Fruit fly (Drosophila melanogaster) whole organism, pupa: Measurements from ENCODE around the gene CG43401.

ENCODE experiments used
- CG10348 ChIP-seq: fragments of 200-800 bp; sonication (Bioruptor generic); IDR thresholded peaks from 2 replicates; pipeline ENCODE4 v1.3.6; 2022; ENCODE audit warnings: missing biosample characterization, missing genetic modification characterization
- CG12605 ChIP-seq: fragments of 200-800 bp; sonication (Bioruptor generic); IDR thresholded peaks from 2 replicates; pipeline ENCODE4 v1.3.6; 2022; ENCODE audit warnings: missing biosample characterization, missing genetic modification characterization
- CG13204 ChIP-seq: fragments of 200-800 bp; sonication (Bioruptor generic); optimal IDR thresholded peaks from 2 replicates; lab custom pipeline; 2018; ENCODE audit warnings: missing biosample characterization, mild to moderate bottlenecking, missing genetic modification characterization, moderate library complexity
- CG14655 ChIP-seq: fragments of 200-800 bp; sonication (Bioruptor generic); optimal IDR thresholded peaks from 3 replicates; lab custom pipeline; 2017; ENCODE audit warnings: mild to moderate bottlenecking, missing biosample characterization, missing genetic modification reagents, missing genetic modification characterization
- CG15710 ChIP-seq: fragments of 200-800 bp; sonication (Bioruptor generic); optimal IDR thresholded peaks from 2 replicates; lab custom pipeline; 2018; ENCODE audit warnings: missing biosample characterization, mild to moderate bottlenecking, missing genetic modification characterization, moderate library complexity
- CG17806 ChIP-seq: fragments of 200-800 bp; sonication (Bioruptor generic); optimal IDR thresholded peaks from 2 replicates; lab custom pipeline; 2018; ENCODE audit warnings: missing biosample characterization, mild to moderate bottlenecking, missing genetic modification characterization, moderate library complexity
- CG32121 ChIP-seq: fragments of 200-800 bp; sonication (Bioruptor generic); IDR thresholded peaks from 2 replicates; pipeline ENCODE4 v1.3.6; 2022; ENCODE audit warnings: missing biosample characterization, missing genetic modification characterization
- CG34367 ChIP-seq: fragments of 200-800 bp; sonication (Bioruptor generic); optimal IDR thresholded peaks from 2 replicates; lab custom pipeline; 2018; ENCODE audit warnings: missing biosample characterization, mild to moderate bottlenecking, missing genetic modification characterization
- CG4496 ChIP-seq: fragments of 200-800 bp; sonication (Bioruptor generic); IDR thresholded peaks from 3 replicates; pipeline ENCODE4 v1.3.6; 2022; ENCODE audit warnings: missing biosample characterization, missing genetic modification characterization
- CG8159 ChIP-seq: fragments of 200-800 bp; sonication (Bioruptor generic); optimal IDR thresholded peaks from 3 replicates; lab custom pipeline; 2018; ENCODE audit warnings: missing biosample characterization, mild to moderate bottlenecking, missing genetic modification characterization, moderate library complexity
- CG8301 ChIP-seq: fragments of 200-800 bp; sonication (Bioruptor generic); optimal IDR thresholded peaks from 2 replicates; lab custom pipeline; 2018; ENCODE audit warnings: missing biosample characterization, mild to moderate bottlenecking, missing genetic modification characterization
- CG9948 ChIP-seq: fragments of 200-800 bp; sonication (Bioruptor generic); optimal IDR thresholded peaks from 2 replicates; lab custom pipeline; 2018; ENCODE audit warnings: missing biosample characterization, mild to moderate bottlenecking, missing genetic modification characterization, moderate library complexity
- D1 ChIP-seq: fragments of 200-800 bp; sonication (Bioruptor generic); optimal IDR thresholded peaks from 2 replicates; lab custom pipeline; 2018; ENCODE audit warnings: missing biosample characterization, mild to moderate bottlenecking, missing genetic modification characterization, moderate library complexity
- EcR ChIP-seq: fragments of 200-800 bp; sonication (Bioruptor generic); optimal IDR thresholded peaks from 3 replicates; lab custom pipeline; 2019; ENCODE audit warnings: missing biosample characterization, missing genetic modification characterization, mild to moderate bottlenecking, moderate library complexity, missing genetic modification reagents
- Ets98B ChIP-seq: fragments of 200-800 bp; sonication (Bioruptor generic); IDR thresholded peaks from 2 replicates; pipeline ENCODE4 v1.3.6; 2022; ENCODE audit warnings: missing biosample characterization, missing genetic modification characterization
- Pif1A ChIP-seq: fragments of 200-800 bp; sonication (Bioruptor generic); optimal IDR thresholded peaks from 3 replicates; lab custom pipeline; 2016; ENCODE audit warnings: missing biosample characterization, missing genetic modification characterization
- Pif1B ChIP-seq: fragments of 200-800 bp; sonication (Bioruptor generic); optimal IDR thresholded peaks from 3 replicates; lab custom pipeline; 2016; ENCODE audit warnings: missing biosample characterization, missing genetic modification characterization
- Snoo ChIP-seq: fragments of 200-800 bp; sonication (Bioruptor generic); optimal IDR thresholded peaks from 3 replicates; lab custom pipeline; 2017; ENCODE audit warnings: missing biosample characterization, mild to moderate bottlenecking, missing genetic modification characterization, inconsistent platforms
- fd96Ca ChIP-seq: fragments of 200-800 bp; sonication (Bioruptor generic); IDR thresholded peaks from 3 replicates; pipeline ENCODE4 v1.3.6; 2022; ENCODE audit warnings: missing biosample characterization, missing genetic modification characterization
- gl ChIP-seq: fragments of 200-800 bp; sonication (Bioruptor generic); optimal IDR thresholded peaks from 2 replicates; lab custom pipeline; 2018; ENCODE audit warnings: missing biosample characterization, mild to moderate bottlenecking, missing genetic modification characterization
- rn ChIP-seq: fragments of 200-800 bp; sonication (Bioruptor generic); IDR thresholded peaks from 2 replicates; pipeline ENCODE4 v1.3.6; 2022; ENCODE audit warnings: missing biosample characterization, missing genetic modification characterization

The CG43401 gene

DNA sequence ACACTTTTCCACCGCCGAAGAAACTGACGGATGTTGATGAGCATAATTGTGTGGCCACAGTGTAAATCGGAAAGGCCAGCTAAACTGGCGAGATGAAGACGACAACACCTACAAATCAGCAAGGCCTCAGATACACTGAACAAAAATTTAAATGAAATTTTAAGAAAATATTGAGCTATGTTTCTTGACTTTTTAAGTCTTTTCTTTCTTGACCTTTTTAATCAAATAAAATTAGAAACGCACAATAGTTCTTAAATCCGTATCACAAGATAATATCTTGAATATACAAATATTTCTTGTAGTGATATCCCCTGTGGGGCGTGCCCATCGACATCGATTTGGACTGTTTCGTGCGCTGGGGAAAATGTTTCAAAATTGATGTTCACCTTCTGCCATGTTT, at the start of gene CG43401:
TSS of gene CG43401 (plus strand) at position 185 of the 400 bp plus-strand sequence.
- TF ChIP-seq CG17806 (tag; lab: Kevin White, UChicago) (peak; percentile 45), CG4496 (0 out of 3 replicates have a peak, but pooled peaks have one; percentile 22), CG8159 (tag; lab: Kevin White, UChicago) (peak; percentile 40), CG15710 (tag; lab: Kevin White, UChicago) (peak; percentile 6), CG32121 (no peak), Snoo (tag; lab: Kevin White, UChicago) (no peak)
- TF ChIP-seq, all 21 proteins: peak for 4

DNA sequence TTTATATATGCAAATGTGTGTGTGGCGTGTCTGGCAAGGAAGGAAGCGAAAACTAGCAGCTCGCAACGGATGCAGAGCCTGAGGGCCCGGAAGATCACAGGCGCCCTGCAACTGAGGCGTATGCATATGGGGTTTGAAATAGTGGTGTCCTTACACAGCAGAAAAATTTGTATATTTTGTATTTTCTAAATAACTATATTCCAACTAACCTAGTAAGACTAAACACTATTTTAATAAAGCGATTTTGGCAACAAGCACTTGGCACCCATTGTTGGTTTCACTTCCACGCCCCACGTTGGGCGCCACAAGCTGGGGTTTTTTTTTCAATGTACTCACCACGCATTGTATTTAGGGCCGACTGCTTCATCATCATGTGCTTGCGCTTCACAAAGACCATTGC, 41.8 kb upstream of the CG43401 start:
- no peak for TF ChIP-seq EcR (GFP tag; lab: Kevin White, UChicago)
- TF ChIP-seq Pif1A = no peak
- TF ChIP-seq fd96Ca = no peak
- TF ChIP-seq D1 (tag; lab: Kevin White, UChicago) = no peak
- no peak for TF ChIP-seq CG15710 (tag; lab: Kevin White, UChicago)
- no peak for TF ChIP-seq CG8159 (tag; lab: Kevin White, UChicago)
- TF ChIP-seq Pif1B = no peak
- no peak for TF ChIP-seq CG17806 (tag; lab: Kevin White, UChicago)
- no peak for TF ChIP-seq CG8301 (tag; lab: Kevin White, UChicago)
- TF ChIP-seq CG10348 (GFP tag; lab: Robert Waterston, UW) = no peak
- TF ChIP-seq CG9948 (tag; lab: Kevin White, UChicago) = no peak
- TF ChIP-seq Snoo (tag; lab: Kevin White, UChicago) = no peak
- no peak for TF ChIP-seq CG14655
- no peak for TF ChIP-seq CG32121
- no peak for TF ChIP-seq CG12605
- no peak for TF ChIP-seq CG34367 (tag; lab: Kevin White, UChicago)

DNA sequence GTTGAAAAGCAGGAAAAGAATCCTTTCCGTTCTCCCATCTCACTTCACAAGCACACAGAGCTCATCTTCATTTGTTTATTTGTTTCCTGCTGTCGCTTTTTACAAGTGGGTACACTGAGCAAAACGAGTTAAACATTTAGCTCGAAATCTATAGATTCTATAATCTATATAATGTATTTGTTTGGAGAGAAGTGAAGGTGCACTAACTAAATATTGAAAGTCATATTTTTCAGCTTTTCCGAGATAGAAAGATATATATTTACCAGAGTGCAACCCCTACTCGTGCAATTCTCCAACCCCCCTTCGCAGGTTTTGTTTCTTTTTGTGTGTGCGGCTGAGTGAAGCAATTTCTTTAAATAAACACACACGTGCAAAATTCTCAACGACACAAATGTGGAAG, 40.5 kb upstream of the CG43401 start:
- TF ChIP-seq CG4496 (0 out of 3 replicates have a peak, but pooled peaks have one; percentile 28), EcR (GFP tag; lab: Kevin White, UChicago) (no peak), gl (tag; lab: Kevin White, UChicago) (peak; percentile 16), Snoo (tag; lab: Kevin White, UChicago) (no peak), fd96Ca (peak; percentile 57; the same call in 1 of the 3 replicates), Ets98B (GFP tag; lab: Robert Waterston, UW) (0 out of 2 replicates have a peak, but pooled peaks have one; percentile 17), CG8159 (tag; lab: Kevin White, UChicago) (peak; percentile 56), CG34367 (tag; lab: Kevin White, UChicago) (peak; percentile 41), rn (GFP tag; lab: Robert Waterston, UW) (no peak), Pif1B (peak; percentile 47), D1 (tag; lab: Kevin White, UChicago) (no peak), Pif1A (peak; percentile 63), CG14655 (peak; percentile 72), CG8301 (tag; lab: Kevin White, UChicago) (peak; percentile 63), CG13204 (GFP tag; lab: Kevin White, UChicago) (no peak), CG15710 (tag; lab: Kevin White, UChicago) (peak; percentile 56), CG9948 (tag; lab: Kevin White, UChicago) (peak; percentile 55), CG12605 (0 out of 2 replicates have a peak, but pooled peaks have one; percentile 27), CG32121 (0 out of 2 replicates have a peak, but pooled peaks have one; percentile 17), CG17806 (tag; lab: Kevin White, UChicago) (peak; percentile 46), CG10348 (GFP tag; lab: Robert Waterston, UW) (no peak)

DNA sequence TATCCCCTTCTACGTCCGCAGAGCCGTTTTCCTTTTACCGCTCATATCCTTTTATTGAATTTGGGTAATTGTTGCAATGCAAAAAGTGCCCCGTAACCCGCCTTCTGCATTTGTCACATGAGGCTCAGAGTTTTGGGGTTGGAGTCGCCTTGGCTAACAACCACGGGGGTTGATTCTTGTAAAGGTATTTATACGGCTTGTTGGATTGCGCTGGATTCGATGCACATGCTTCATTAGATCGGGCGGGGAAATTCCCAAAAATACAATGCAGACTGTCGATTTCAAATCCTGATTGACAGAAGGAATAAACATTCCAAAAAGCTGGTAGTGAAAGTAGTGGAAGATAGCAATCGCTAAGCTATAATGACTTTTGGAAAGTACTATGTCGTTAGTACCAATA, 38.0 kb upstream of the CG43401 start:
- TF ChIP-seq CG17806 (tag; lab: Kevin White, UChicago) = no peak
- no peak for TF ChIP-seq rn (GFP tag; lab: Robert Waterston, UW)
- no peak for TF ChIP-seq CG13204 (GFP tag; lab: Kevin White, UChicago)
- TF ChIP-seq Ets98B (GFP tag; lab: Robert Waterston, UW) = no peak
- no peak for TF ChIP-seq CG8159 (tag; lab: Kevin White, UChicago)
- no peak for TF ChIP-seq CG32121
- TF ChIP-seq Snoo (tag; lab: Kevin White, UChicago) = no peak
- no peak for TF ChIP-seq CG9948 (tag; lab: Kevin White, UChicago)
- no peak for TF ChIP-seq CG15710 (tag; lab: Kevin White, UChicago)
- TF ChIP-seq CG12605 = no peak
- no peak for TF ChIP-seq CG8301 (tag; lab: Kevin White, UChicago)
- TF ChIP-seq Pif1A = no peak
- no peak for TF ChIP-seq CG34367 (tag; lab: Kevin White, UChicago)
- no peak for TF ChIP-seq D1 (tag; lab: Kevin White, UChicago)
- no peak for TF ChIP-seq fd96Ca

DNA sequence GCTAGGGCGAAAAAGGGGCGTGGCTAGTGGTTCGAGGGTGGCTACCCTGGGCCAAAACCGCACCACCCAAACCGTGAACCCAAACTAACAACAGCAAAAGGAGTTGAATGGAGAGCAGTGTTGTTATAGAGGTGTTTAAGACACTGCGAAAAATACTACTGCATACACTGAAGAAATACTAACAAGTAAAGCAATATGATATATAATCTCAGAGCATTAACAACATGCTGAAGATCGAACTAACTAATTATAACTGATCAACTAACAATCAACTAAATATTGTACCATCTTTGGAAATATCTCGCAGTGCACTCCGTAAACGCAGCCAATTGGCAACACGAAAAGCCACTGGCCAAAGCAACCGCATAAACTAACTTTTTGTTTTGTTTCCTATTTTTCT, 34.7 kb upstream of the CG43401 start:
- TF ChIP-seq CG17806 (tag; lab: Kevin White, UChicago) (peak; percentile 12), fd96Ca (0 out of 3 replicates have a peak, but pooled peaks have one; percentile 46), CG12605 (no peak), CG14655 (peak; percentile 23), CG34367 (tag; lab: Kevin White, UChicago) (no peak), D1 (tag; lab: Kevin White, UChicago) (no peak), Snoo (tag; lab: Kevin White, UChicago) (no peak), Pif1A (peak; percentile 7), CG4496 (peak; percentile 53; the same call in 1 of the 3 replicates), CG10348 (GFP tag; lab: Robert Waterston, UW) (no peak), CG32121 (no peak), CG9948 (tag; lab: Kevin White, UChicago) (no peak), CG8159 (tag; lab: Kevin White, UChicago) (no peak), CG15710 (tag; lab: Kevin White, UChicago) (no peak), CG8301 (tag; lab: Kevin White, UChicago) (peak; percentile 12), CG13204 (GFP tag; lab: Kevin White, UChicago) (no peak), Ets98B (GFP tag; lab: Robert Waterston, UW) (peak; percentile 31; the same call in 1 of the 2 replicates), Pif1B (no peak), gl (tag; lab: Kevin White, UChicago) (no peak), rn (GFP tag; lab: Robert Waterston, UW) (no peak), EcR (GFP tag; lab: Kevin White, UChicago) (no peak)
- TF ChIP-seq, all 21 proteins: peak for 7
